Worm (Caenorhabditis elegans): ENCODE data around the gene Y22D7AR.2.

The Y22D7AR.2 gene

DNA sequence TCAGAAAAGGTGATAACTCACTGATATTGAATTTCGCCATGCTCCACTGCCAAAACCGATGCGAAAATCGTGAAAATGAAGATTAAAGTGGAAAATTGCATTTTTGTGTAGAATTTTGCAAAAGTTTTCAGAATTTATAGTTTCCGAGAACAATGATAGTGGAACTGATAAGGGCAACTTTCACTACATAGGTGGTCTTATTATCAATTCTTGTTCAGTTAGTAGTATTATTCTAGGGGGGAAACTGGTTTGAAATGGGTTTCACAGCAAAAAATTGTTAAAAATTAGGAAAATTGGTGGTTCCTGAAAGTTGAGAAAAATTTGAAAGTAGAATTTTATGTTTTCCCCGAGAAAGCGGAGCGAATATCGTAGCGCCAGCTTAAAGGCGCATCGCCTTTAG lies 52.4 kb downstream of the Y22D7AR.2 start, which contains the start of gene Y46E12A.5:
Gene Y46E12A.5, minus strand, starts transcription at position 101 of the 400 bp plus-strand sequence.
- TF ChIP-seq daf-12 (tag; optimal IDR thresholded peaks at IDR 0.05): no peak
- no peak for TF ChIP-seq elt-3 (tag; optimal IDR thresholded peaks at IDR 0.05)
- TF ChIP-seq lsy-12 (tag; optimal IDR thresholded peaks at IDR 0.05): no peak

DNA sequence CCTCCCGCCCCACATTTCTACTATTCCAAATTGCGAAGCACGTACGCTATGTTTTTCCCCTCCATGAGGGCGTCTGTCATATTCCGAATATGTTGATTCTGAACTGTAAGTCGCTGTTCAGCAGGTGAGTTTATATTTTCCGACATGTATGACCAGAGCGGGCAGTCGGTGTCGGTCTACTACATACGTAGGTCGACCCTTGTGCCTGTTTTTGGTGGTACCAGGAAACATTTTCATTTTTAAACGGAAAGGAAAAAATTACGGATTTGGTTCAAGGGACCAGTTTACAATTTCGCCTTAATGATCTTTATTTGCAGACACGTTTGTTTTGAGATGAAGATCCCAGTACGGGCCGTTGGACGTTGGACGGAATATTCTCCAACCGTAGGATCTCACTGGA lies 52.9 kb downstream of the Y22D7AR.2 start, which contains the start of gene Y46E12A.2:
Gene Y46E12A.2, plus strand, starts transcription at position 301 of the 400 bp plus-strand sequence.
- no peak for TF ChIP-seq elt-1 (tag; optimal IDR thresholded peaks at IDR 0.05)
- no peak for TF ChIP-seq ztf-11 (tag; optimal IDR thresholded peaks at IDR 0.05)
- TF ChIP-seq elt-2 (tag; optimal IDR thresholded peaks at IDR 0.05): no peak
- no peak for TF ChIP-seq eor-1 (tag; optimal IDR thresholded peaks at IDR 0.05)
- no peak for TF ChIP-seq ceh-16 (tag; optimal IDR thresholded peaks at IDR 0.05)
- TF ChIP-seq nfya-1 (tag; optimal IDR thresholded peaks at IDR 0.05; ENCODE audit: insufficient read depth): no peak
- no peak for TF ChIP-seq elt-3 (tag; optimal IDR thresholded peaks at IDR 0.05)
- TF ChIP-seq nhr-28 (tag; optimal IDR thresholded peaks at IDR 0.05): no peak
- TF ChIP-seq nhr-77 (tag; optimal IDR thresholded peaks at IDR 0.05): no peak
- TF ChIP-seq jun-1 (tag; optimal IDR thresholded peaks at IDR 0.05): no peak
- no peak for TF ChIP-seq mml-1 (tag; optimal IDR thresholded peaks at IDR 0.05)
- no peak for TF ChIP-seq ZK546.5 (tag; optimal IDR thresholded peaks at IDR 0.05)
- TF ChIP-seq nhr-237 (tag; optimal IDR thresholded peaks at IDR 0.05): no peak
- no peak for TF ChIP-seq lsy-12 (tag; optimal IDR thresholded peaks at IDR 0.05)

DNA sequence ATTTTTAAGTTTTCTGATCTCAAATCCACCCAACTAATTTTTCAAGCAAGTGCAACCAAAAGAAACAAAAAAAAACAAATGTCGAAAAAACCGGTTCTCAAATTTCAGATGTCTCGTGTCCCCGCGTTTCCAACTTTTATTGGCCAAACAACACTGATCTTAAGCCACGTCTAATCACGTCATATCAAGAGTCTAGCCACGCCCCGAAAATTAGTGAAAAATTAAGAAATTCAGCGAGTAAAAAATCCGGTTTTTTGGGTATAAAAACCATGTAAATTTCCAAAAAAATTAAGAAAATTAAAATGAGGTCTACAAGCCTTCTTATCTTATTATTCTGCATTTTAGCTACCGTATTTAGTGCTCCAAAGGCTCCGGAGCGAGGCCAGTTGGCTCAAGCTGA lies 57.5 kb downstream of the Y22D7AR.2 start, which contains the start of gene cnc-6:
Gene cnc-6, plus strand, starts transcription at position 301 of the 400 bp plus-strand sequence.
- TF ChIP-seq nhr-77 (tag; optimal IDR thresholded peaks at IDR 0.05): no peak
- no peak for TF ChIP-seq unc-39 (tag; optimal IDR thresholded peaks at IDR 0.05)
- TF ChIP-seq egl-27 (tag; optimal IDR thresholded peaks at IDR 0.05): no peak
- TF ChIP-seq unc-62 (GFP tag; optimal IDR thresholded peaks at IDR 0.05): no peak
- TF ChIP-seq nhr-43 (tag; optimal IDR thresholded peaks at IDR 0.05; ENCODE audit: poor library complexity, severe bottlenecking): no peak
- TF ChIP-seq lin-15B (tag; optimal IDR thresholded peaks at IDR 0.05): no peak
- no peak for TF ChIP-seq ceh-9 (tag; optimal IDR thresholded peaks at IDR 0.05)
- no peak for TF ChIP-seq ama-1 (optimal IDR thresholded peaks at IDR 0.05)
- TF ChIP-seq ceh-28 (tag; optimal IDR thresholded peaks at IDR 0.05): no peak
- TF ChIP-seq nhr-25 (tag; optimal IDR thresholded peaks at IDR 0.05): no peak
- no peak for TF ChIP-seq ztf-4 (tag; optimal IDR thresholded peaks at IDR 0.05)
- no peak for TF ChIP-seq aly-2 (tag; optimal IDR thresholded peaks at IDR 0.05)
- TF ChIP-seq lsy-12 (tag; optimal IDR thresholded peaks at IDR 0.05): no peak
- no peak for TF ChIP-seq tbx-2 (tag; optimal IDR thresholded peaks at IDR 0.05)
- TF ChIP-seq R02D3.7 (tag; optimal IDR thresholded peaks at IDR 0.05): no peak
- no peak for TF ChIP-seq ztf-11 (tag; optimal IDR thresholded peaks at IDR 0.05)
- TF ChIP-seq hmg-11 (tag; optimal IDR thresholded peaks at IDR 0.05): no peak
- TF ChIP-seq elt-2 (tag; optimal IDR thresholded peaks at IDR 0.05): no peak
- no peak for TF ChIP-seq daf-12 (tag; optimal IDR thresholded peaks at IDR 0.05)

Measured in whole organism, L3 larva.